Worm (Caenorhabditis elegans): Measurements from ENCODE around the gene C30G12.2.
A peak's percentile ranks its signal among the peaks of the same experiment; 100 is the strongest.

Gene C30G12.2

ce11 chrII:7323925-7324324 lies 33.7 kb downstream of the C30G12.2 start, which contains the start of gene F21D12.3:
TSS of gene F21D12.3 (minus strand) at chrII:7324025.
- TF ChIP-seq zip-11 (GFP tag; IDR thresholded peaks at IDR 0.05) (no peak), egl-43 (GFP tag; IDR thresholded peaks at IDR 0.05) (0 out of 2 replicates have a peak, but pooled peaks have one; percentile 8), lin-1 (GFP tag; IDR thresholded peaks at IDR 0.05) (no peak), hlh-30 (tag; optimal IDR thresholded peaks at IDR 0.05; ENCODE audit: insufficient read depth) (peak; percentile 24), nhr-237 (tag; optimal IDR thresholded peaks at IDR 0.05) (no peak), vab-7 (GFP tag; IDR thresholded peaks at IDR 0.05) (no peak), lir-3 (tag; optimal IDR thresholded peaks at IDR 0.05) (no peak), nhr-48 (tag; optimal IDR thresholded peaks at IDR 0.05) (no peak), T26A8.4 (GFP tag; IDR thresholded peaks at IDR 0.05) (0 out of 2 replicates have a peak, but pooled peaks have one; percentile 17), madf-9 (GFP tag; conservative IDR thresholded peaks at IDR 0.05) (0 out of 2 replicates have a peak, but pooled peaks have one; percentile 50), tag-97 (GFP tag; IDR thresholded peaks at IDR 0.05) (no peak), dmd-6 (GFP tag; IDR thresholded peaks at IDR 0.05) (0 out of 2 replicates have a peak, but pooled peaks have one; percentile 12), nhr-41 (GFP tag; IDR thresholded peaks at IDR 0.05) (no peak), mes-2 (tag; optimal IDR thresholded peaks at IDR 0.05; ENCODE audit: poor library complexity, severe bottlenecking) (peak; percentile 8), lim-7 (GFP tag; IDR thresholded peaks at IDR 0.05) (0 out of 2 replicates have a peak, but pooled peaks have one; percentile 19), ceh-62 (tag; optimal IDR thresholded peaks at IDR 0.05) (no peak), sdz-12 (GFP tag; optimal IDR thresholded peaks at IDR 0.05) (peak; percentile 16)

- TF ChIP-seq mdl-1 (tag; optimal IDR thresholded peaks at IDR 0.05) (peak in 1 of 2 experiments; percentile 40), mep-1 (tag; optimal IDR thresholded peaks at IDR 0.05) (peak; percentile 33), hif-1 (tag; optimal IDR thresholded peaks at IDR 0.05) (peak in 1 of 2 experiments; percentile 61), ctbp-1 (GFP tag; IDR thresholded peaks at IDR 0.05) (peak; percentile 62), lsy-2 (tag; optimal IDR thresholded peaks at IDR 0.05) (peak in 1 of 2 experiments; percentile 53), hlh-11 (tag; optimal IDR thresholded peaks at IDR 0.05) (peak; percentile 30), fkh-10 (GFP tag; optimal IDR thresholded peaks at IDR 0.05) (peak; percentile 50), nhr-111 (GFP tag; optimal IDR thresholded peaks at IDR 0.05) (no peak), lin-15B (tag; optimal IDR thresholded peaks at IDR 0.05) (no peak), Y48G9A.11 (GFP tag; IDR thresholded peaks at IDR 0.05) (no peak), lin-38 (GFP tag; IDR thresholded peaks at IDR 0.05) (no peak), nhr-41 (GFP tag; IDR thresholded peaks at IDR 0.05) (no peak), hlh-30 (tag; optimal IDR thresholded peaks at IDR 0.05; ENCODE audit: insufficient read depth) (peak; percentile 45), ceh-20 (GFP tag; IDR thresholded peaks at IDR 0.05) (peak; percentile 48; the same call in 1 of the 2 replicates), ztf-11 (tag; optimal IDR thresholded peaks at IDR 0.05) (no peak), arid-1 (GFP tag; conservative IDR thresholded peaks at IDR 0.05) (no peak), nhr-6 (tag; optimal IDR thresholded peaks at IDR 0.05) (no peak), ceh-82 (tag; optimal IDR thresholded peaks at IDR 0.05) (no peak), gei-8 (GFP tag; optimal IDR thresholded peaks at IDR 0.05) (no peak), php-3 (GFP tag; IDR thresholded peaks at IDR 0.05) (0 out of 2 replicates have a peak, but pooled peaks have one; percentile 7), dmd-6 (GFP tag; IDR thresholded peaks at IDR 0.05) (peak; percentile 29; the same call in 1 of the 2 replicates), madf-9 (GFP tag; conservative IDR thresholded peaks at IDR 0.05) (no peak), tag-97 (GFP tag; IDR thresholded peaks at IDR 0.05) (no peak), lin-29 (GFP tag; IDR thresholded peaks at IDR 0.05) (no peak), egl-27 (tag; optimal IDR thresholded peaks at IDR 0.05) (no peak), nhr-11 (tag; optimal IDR thresholded peaks at IDR 0.05) (peak; percentile 19), pha-4 (GFP tag; IDR thresholded peaks at IDR 0.05) (no peak), pha-4 (tag; optimal IDR thresholded peaks at IDR 0.05) (no peak)
Observed at ce11 chrII:7325063-7325480, 34.8 kb downstream of the C30G12.2 start.
